Fruit fly (Drosophila melanogaster) whole organism, larva: ENCODE measurements around the gene smid.
A peak's percentile ranks its signal among the peaks of the same experiment; 100 is the strongest.

ENCODE experiments used
- noc ChIP-seq: fragments of 200-800 bp; sonication (Bioruptor generic); optimal IDR thresholded peaks from 3 replicates; lab custom pipeline; 2019; ENCODE audit warnings: missing biosample characterization, mild to moderate bottlenecking, missing genetic modification characterization, moderate library complexity

The smid gene

dm6 chr3L:7381359-7381976, at the start of gene smid, which contains the start of gene SMSr:
TSS of gene smid (plus strand) at chr3L:7381614.
TSS of gene SMSr (minus strand) at chr3L:7381474.
- peak; percentile 39 for TF ChIP-seq noc (tag; lab: Kevin White, UChicago)

- no peak for TF ChIP-seq noc (tag; lab: Kevin White, UChicago)
Measured at dm6 chr3L:7334990-7335389, 46.4 kb upstream of the smid start, which contains the start of the genes wrm1 and wrm2. TSS of gene wrm1 (minus strand) at chr3L:7335226. TSS of gene wrm2 (minus strand) at chr3L:7335226.

dm6 chr3L:7338786-7339185, 42.6 kb upstream of the smid start:
- no peak for TF ChIP-seq noc (tag; lab: Kevin White, UChicago)

dm6 chr3L:7339216-7339742, 42.1 kb upstream of the smid start, which contains the start of the genes lark and eco:
TSS of gene lark (plus strand) at chr3L:7339266.
TSS of gene eco (minus strand) at chr3L:7339340.
- TF ChIP-seq noc (tag; lab: Kevin White, UChicago) = no peak

- TF ChIP-seq noc (tag; lab: Kevin White, UChicago) = no peak
Measured at dm6 chr3L:7344001-7344400, 37.4 kb upstream of the smid start.

dm6 chr3L:7344965-7345427, 36.4 kb upstream of the smid start, which contains the start of gene Cln7:
TSS of gene Cln7 (minus strand) at chr3L:7345183.
- TF ChIP-seq noc (tag; lab: Kevin White, UChicago) = peak; percentile 64

dm6 chr3L:7346951-7347350, 34.5 kb upstream of the smid start, which contains the start of gene CG14834:
TSS of gene CG14834 (minus strand) at chr3L:7347123.
- TF ChIP-seq noc (tag; lab: Kevin White, UChicago) = no peak

- peak; percentile 33 for TF ChIP-seq noc (tag; lab: Kevin White, UChicago)
Measured at dm6 chr3L:7347984-7348631, 33.3 kb upstream of the smid start, which contains the start of the genes Srp19 and qm. TSS of gene Srp19 (minus strand) at chr3L:7348034. TSS of gene qm (plus strand) at chr3L:7348313.

dm6 chr3L:7349311-7349710, 32.1 kb upstream of the smid start:
- peak; percentile 45 for TF ChIP-seq noc (tag; lab: Kevin White, UChicago)

dm6 chr3L:7356386-7357117, 24.9 kb upstream of the smid start, which contains the start of gene CTCF:
TSS of gene CTCF (minus strand) at chr3L:7356713.
- TF ChIP-seq noc (tag; lab: Kevin White, UChicago) = peak; percentile 10

dm6 chr3L:7359827-7360323, 21.5 kb upstream of the smid start, which contains the start of gene pst:
TSS of gene pst (minus strand) at chr3L:7360263.
- no peak for TF ChIP-seq noc (tag; lab: Kevin White, UChicago)

- TF ChIP-seq noc (tag; lab: Kevin White, UChicago) = no peak
Measured at dm6 chr3L:7360324-7360852, 21.0 kb upstream of the smid start, which contains the start of gene Sec63. TSS of gene Sec63 (plus strand) at chr3L:7360561.

dm6 chr3L:7361095-7361522, 20.3 kb upstream of the smid start:
- peak; percentile 6 for TF ChIP-seq noc (tag; lab: Kevin White, UChicago)

dm6 chr3L:7364717-7365278, 16.6 kb upstream of the smid start:
- TF ChIP-seq noc (tag; lab: Kevin White, UChicago) = no peak
